Worm (Caenorhabditis elegans): ENCODE measurements around the gene Y75B8A.25.
"Not testable (repeated sequence)": the region's sequence is repeated elsewhere in the genome, so short reads cannot be mapped to it uniquely, and the experiment has no call there.

Gene Y75B8A.25

ce11 chrIII:12284157-12284556, 10.3 kb downstream of the Y75B8A.25 start:
- no peak for TF ChIP-seq madf-10 (tag; optimal IDR thresholded peaks at IDR 0.05)

ce11 chrIII:12292465-12292864, 18.6 kb downstream of the Y75B8A.25 start:
- TF ChIP-seq xnd-1 (tag; optimal IDR thresholded peaks at IDR 0.05) (no peak), nhr-27 (tag; optimal IDR thresholded peaks at IDR 0.05) (no peak), F57C9.4 (tag; optimal IDR thresholded peaks at IDR 0.05) (no peak), F57A8.1 (GFP tag; optimal IDR thresholded peaks at IDR 0.05) (no peak), sdz-38 (tag; optimal IDR thresholded peaks at IDR 0.05) (no peak), madf-10 (tag; optimal IDR thresholded peaks at IDR 0.05) (no peak), ets-4 (GFP tag; optimal IDR thresholded peaks at IDR 0.05) (no peak), hmg-1.2 (GFP tag; IDR thresholded peaks at IDR 0.05) (no peak), lin-54 (GFP tag; optimal IDR thresholded peaks at IDR 0.05) (no peak), efl-1 (GFP tag; optimal IDR thresholded peaks at IDR 0.05) (no peak), tlf-1 (GFP tag; optimal IDR thresholded peaks at IDR 0.05) (no peak), lsl-1 (GFP tag; optimal IDR thresholded peaks at IDR 0.05) (no peak), mxl-1 (tag; optimal IDR thresholded peaks at IDR 0.05) (no peak), nfya-2 (GFP tag; IDR thresholded peaks at IDR 0.05) (no peak), pbrm-1 (GFP tag; IDR thresholded peaks at IDR 0.05) (no peak), ztf-26 (tag; optimal IDR thresholded peaks at IDR 0.05) (no peak), rpc-1 (optimal IDR thresholded peaks at IDR 0.05) (no peak), rpc-1 (tag; optimal IDR thresholded peaks at IDR 0.05) (no peak)

- TF ChIP-seq tbp1 (GFP tag; optimal IDR thresholded peaks at IDR 0.05) = peak; percentile 32
- TF ChIP-seq egl-44 (GFP tag; IDR thresholded peaks at IDR 0.05) = 0 out of 2 replicates have a peak, but pooled peaks have one; percentile 46
- no peak for TF ChIP-seq ztf-22 (GFP tag; optimal IDR thresholded peaks at IDR 0.05)
- no peak for TF ChIP-seq ekl-4 (GFP tag; IDR thresholded peaks at IDR 0.05)
- no peak for TF ChIP-seq snpc-1.1 (tag; optimal IDR thresholded peaks at IDR 0.05; ENCODE audit: insufficient read depth)
- no peak for TF ChIP-seq F52B5.7 (tag; optimal IDR thresholded peaks at IDR 0.05)
- no peak for TF ChIP-seq rpc-1 (optimal IDR thresholded peaks at IDR 0.05)
- peak; percentile 56 for TF ChIP-seq rpc-1 (tag; optimal IDR thresholded peaks at IDR 0.05)
- no peak for TF ChIP-seq C17E4.6 (GFP tag; IDR thresholded peaks at IDR 0.05)
- TF ChIP-seq Y95B8A.8 (GFP tag; IDR thresholded peaks at IDR 0.05) = no peak
Observed at ce11 chrIII:12297303-12297702, 23.5 kb downstream of the Y75B8A.25 start.

- peak; percentile 18; the same call in 1 of the 2 replicates for TF ChIP-seq hmg-1.2 (GFP tag; IDR thresholded peaks at IDR 0.05)
- TF ChIP-seq snpc-1.1 (tag; optimal IDR thresholded peaks at IDR 0.05; ENCODE audit: insufficient read depth) = peak; percentile 43
- TF ChIP-seq snpc-4 (GFP tag; optimal IDR thresholded peaks at IDR 0.05) = not testable (repeated sequence)
- peak in 2 of 4 experiments; percentile 64 to 90 for TF ChIP-seq snpc-4 (tag; optimal IDR thresholded peaks at IDR 0.05)
Observed at ce11 chrIII:12298481-12298880, 24.6 kb downstream of the Y75B8A.25 start.

- TF ChIP-seq ztf-6 (GFP tag; IDR thresholded peaks at IDR 0.05) = no peak
- no peak for TF ChIP-seq unc-62 (GFP tag; optimal IDR thresholded peaks at IDR 0.05)
- no peak for TF ChIP-seq hsf-1 (GFP tag; IDR thresholded peaks at IDR 0.05)
- no peak for TF ChIP-seq sdz-38 (tag; optimal IDR thresholded peaks at IDR 0.05)
- no peak for TF ChIP-seq efl-1 (GFP tag; optimal IDR thresholded peaks at IDR 0.05)
- no peak for TF ChIP-seq F10E7.11 (tag; optimal IDR thresholded peaks at IDR 0.05)
- TF ChIP-seq nhr-90 (tag; optimal IDR thresholded peaks at IDR 0.05) = no peak
- TF ChIP-seq mcd-1 (GFP tag; IDR thresholded peaks at IDR 0.05) = no peak
- TF ChIP-seq Y79H2A.3 (GFP tag; conservative IDR thresholded peaks at IDR 0.05) = no peak
- no peak for TF ChIP-seq let-607 (tag; optimal IDR thresholded peaks at IDR 0.05)
Observed at ce11 chrIII:12299259-12299658, 25.4 kb downstream of the Y75B8A.25 start.

Data from whole organism, young adult.